Worm (Caenorhabditis elegans): Measurements from ENCODE around the gene F25B3.5.

The F25B3.5 gene

DNA sequence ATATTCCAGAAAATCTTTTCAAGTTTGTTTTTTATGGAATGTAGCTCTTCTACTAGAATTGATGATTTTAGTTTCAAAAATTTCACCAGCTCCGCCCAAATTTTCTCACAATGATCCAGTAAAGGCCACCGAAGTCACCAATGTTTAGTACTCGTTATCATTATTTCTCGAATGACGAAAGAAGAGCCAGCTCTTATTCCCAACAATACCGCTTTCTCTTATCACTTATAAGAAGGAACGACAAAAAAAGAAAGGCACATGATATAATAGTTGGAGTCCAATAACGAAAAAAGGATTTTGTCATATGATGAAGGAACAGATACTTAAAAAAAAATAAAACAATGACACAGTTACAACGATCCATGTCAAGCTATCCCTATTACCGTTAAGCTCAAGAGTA, 959 bp upstream of the F25B3.5 start:
- TF ChIP-seq unc-62 (GFP tag; optimal IDR thresholded peaks at IDR 0.05) = no peak

DNA sequence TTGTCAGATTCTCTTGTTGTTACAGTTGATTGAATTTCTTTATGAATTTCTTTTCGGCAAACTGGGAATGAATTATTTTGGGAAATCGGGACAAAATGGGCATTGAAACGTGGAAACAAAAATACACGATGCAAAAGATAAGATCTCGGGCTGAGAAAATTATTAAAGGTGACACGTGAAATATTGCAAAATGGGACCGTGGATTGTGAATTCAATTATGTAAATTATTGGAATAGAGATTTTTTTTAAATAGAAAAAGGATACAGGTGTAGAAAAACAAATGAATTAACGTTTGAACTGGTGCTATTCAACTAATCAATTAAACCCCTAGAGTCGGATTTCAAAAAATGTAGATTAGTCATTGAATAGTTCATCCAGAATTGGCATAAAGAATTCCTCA, 1.4 kb downstream of the F25B3.5 start, which contains the start of gene F25B3.4:
F25B3.4 (minus strand) TSS at position 101 of the 400 bp plus-strand sequence.
- no peak for TF ChIP-seq unc-62 (GFP tag; optimal IDR thresholded peaks at IDR 0.05)

DNA sequence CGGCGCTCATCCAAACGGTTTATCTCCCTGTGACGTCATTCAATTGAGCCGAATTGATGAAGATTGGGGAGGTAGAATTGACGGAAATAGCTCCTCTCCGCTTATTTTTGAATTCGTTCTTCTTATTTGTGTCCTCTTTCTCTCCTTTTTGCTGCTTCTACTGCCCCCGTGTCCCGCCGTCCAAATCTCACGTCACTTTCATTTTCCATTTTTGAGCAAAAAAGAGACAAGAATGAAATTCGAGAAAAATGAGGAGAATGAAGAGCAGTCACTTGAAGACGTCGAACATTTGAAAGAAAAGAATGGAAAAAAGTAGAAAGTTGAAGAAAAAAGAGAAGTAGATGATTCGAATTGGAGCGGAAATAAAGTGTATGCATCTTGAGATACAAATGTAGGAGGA, 6.5 kb downstream of the F25B3.5 start:
- no peak for TF ChIP-seq unc-62 (GFP tag; optimal IDR thresholded peaks at IDR 0.05)

DNA sequence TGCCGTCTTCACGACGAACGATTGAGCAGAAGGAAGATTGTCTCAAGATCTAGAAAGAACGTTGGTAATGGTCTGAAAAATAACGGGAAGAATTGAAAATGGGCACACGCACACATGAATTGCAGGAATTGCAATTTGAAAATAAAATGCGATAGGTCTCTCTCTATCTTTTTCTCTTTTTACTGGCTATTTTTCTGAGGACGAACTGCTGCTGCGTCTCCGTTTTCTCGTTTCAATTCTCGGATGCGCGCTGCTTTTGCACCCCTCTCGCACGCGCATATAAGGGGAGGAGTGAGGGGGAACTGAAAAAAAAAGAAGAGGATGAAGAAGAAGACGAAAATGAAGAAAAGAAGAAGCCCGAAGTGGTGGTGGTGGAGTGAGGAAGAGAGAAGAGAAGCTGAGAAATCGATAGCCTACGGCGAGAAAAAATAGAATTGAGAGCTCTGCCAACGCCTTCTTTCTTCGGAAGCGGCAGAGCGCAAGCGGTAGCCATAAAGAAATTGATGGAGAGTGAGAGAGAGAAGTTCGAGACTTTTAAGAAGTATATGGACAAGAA, 8.4 kb downstream of the F25B3.5 start, which contains the start of gene rgef-1:
rgef-1 (minus strand) TSS at position 51 of the 556 bp plus-strand sequence.
- no peak for TF ChIP-seq unc-62 (GFP tag; optimal IDR thresholded peaks at IDR 0.05)

DNA sequence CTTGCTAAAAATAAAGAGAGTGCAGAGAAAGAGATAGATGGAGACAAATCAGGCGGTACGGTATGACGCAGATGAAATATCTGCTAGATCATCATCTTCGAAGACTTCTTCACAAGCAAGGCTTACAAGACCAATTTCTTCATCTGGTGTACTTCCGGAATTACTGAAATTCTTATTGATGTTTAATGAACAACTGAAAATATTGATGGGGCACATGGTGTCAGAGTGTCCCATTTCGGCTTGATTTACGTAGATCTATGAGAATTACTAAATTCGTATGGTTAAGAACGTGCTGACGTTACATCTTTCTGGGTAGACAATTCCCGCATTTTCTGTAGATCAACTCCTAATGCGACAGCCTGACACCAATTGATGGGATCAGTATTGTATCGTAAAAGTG, 13.4 kb downstream of the F25B3.5 start:
- no peak for TF ChIP-seq unc-62 (GFP tag; optimal IDR thresholded peaks at IDR 0.05)

DNA sequence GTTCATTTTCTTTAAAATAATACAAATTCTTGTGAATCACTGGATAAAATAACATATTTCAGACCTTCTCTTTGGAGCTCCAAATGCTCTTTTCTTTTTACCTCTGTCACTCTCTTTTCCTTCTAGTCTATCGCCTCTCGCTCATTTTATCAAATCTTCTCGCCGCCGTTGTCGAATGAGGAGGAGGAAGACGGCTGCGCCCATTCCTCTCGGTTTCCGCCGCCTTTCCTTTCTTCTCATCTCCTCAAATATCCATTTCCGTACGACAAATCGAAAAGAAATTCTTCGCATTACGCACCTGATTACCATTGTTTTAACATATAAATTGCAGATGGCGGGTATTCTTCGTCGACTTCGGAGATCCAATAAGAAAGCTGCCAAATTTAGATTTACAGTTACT, 19.8 kb downstream of the F25B3.5 start, which contains the start of gene ehbp-1:
ehbp-1 (plus strand) TSS at position 332 of the 400 bp plus-strand sequence.
- no peak for TF ChIP-seq unc-62 (GFP tag; optimal IDR thresholded peaks at IDR 0.05)

DNA sequence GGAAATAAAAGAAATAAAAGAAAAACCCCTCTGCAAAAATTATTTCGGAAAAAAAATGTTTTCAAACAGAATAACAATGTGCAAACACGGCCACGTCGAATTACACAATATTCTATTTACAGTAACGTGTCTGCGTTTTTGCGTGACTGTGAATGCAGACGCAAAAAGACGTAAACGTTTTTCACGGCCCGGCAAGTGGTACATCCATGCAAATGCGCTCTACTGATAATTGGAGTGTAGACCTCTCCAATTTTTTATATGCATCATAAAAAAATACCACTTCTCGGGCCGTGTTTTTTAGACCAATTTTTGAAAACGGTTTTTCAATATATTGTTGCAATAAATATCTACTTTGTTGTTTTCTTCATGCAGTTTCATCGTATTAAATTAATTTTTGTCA, 20.6 kb downstream of the F25B3.5 start, which contains the start of gene nstp-10:
nstp-10 (minus strand) TSS at position 378 of the 400 bp plus-strand sequence.
- TF ChIP-seq unc-62 (GFP tag; optimal IDR thresholded peaks at IDR 0.05) = no peak

DNA sequence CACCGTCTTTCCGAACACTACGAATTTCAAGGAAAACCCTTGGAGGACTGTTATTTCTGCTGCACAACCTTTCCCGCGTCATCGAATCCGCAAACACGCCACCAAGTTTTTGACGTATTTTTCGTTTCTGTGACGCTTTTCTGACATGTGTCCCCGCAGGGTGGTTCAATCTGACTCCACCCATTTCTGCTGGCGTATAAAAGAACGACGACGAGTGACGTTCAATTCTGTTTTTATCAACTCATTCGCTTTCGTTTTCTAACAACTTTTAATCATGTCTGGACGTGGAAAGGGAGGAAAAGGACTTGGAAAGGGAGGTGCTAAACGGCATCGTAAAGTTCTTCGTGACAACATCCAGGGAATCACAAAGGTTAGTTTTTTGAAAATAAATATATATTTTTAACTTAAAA, 23.2 kb downstream of the F25B3.5 start, which contains the start of gene his-37:
his-37 (plus strand) TSS at position 246 of the 410 bp plus-strand sequence.
- no peak for TF ChIP-seq unc-62 (GFP tag; optimal IDR thresholded peaks at IDR 0.05)

DNA sequence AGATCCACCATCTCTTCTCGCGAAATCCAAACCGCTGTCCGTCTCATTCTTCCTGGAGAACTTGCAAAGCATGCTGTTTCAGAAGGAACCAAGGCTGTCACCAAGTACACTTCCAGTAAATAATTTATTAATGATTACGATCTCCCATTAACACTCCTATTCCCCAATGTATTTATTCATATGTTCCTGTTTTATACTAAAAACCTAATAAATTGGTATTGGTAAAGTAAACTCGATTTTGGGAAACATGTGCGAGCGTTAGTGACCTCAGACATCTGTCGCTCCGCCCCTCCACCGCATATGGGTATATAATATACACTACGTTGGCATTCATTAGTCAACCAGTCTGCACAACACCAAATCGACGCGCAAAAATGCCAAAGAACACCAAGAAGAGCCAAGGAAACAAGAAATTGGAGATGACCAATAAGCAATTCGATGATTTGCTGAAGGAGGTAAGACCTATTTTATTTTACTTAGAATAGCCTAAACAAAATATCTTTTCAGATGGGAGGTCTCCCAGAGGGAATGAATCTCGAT, 24.0 kb downstream of the F25B3.5 start, which contains the start of gene C50F4.6:
C50F4.6 (plus strand) TSS at position 51 of the 540 bp plus-strand sequence.
- TF ChIP-seq unc-62 (GFP tag; optimal IDR thresholded peaks at IDR 0.05) = no peak

DNA sequence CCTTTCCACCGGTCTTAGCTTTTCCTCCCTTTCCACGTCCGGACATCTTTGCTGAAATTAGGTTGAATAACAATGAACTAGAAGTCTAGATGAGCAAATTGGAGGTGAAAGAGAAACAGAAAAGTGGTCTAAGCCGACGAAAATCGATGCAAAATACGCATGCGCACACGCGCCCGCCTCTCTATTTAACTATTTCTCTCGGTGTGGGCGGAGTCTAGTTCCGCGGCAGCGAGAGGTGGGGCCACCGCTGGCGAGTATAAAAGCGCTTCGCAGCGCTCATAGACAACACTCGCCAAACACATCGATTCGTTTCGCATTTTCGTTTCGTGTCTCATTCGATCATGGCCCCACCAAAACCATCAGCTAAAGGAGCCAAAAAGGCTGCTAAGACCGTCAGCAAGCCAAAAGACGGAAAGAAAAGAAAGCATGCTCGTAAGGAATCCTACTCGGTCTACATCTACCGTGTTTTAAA, 24.8 kb downstream of the F25B3.5 start, which contains the start of the genes his-35 and his-41:
his-35 (minus strand) TSS at position 51 of the 472 bp plus-strand sequence.
his-41 (plus strand) TSS at position 299 of the 472 bp plus-strand sequence.
- no peak for TF ChIP-seq unc-62 (GFP tag; optimal IDR thresholded peaks at IDR 0.05)

DNA sequence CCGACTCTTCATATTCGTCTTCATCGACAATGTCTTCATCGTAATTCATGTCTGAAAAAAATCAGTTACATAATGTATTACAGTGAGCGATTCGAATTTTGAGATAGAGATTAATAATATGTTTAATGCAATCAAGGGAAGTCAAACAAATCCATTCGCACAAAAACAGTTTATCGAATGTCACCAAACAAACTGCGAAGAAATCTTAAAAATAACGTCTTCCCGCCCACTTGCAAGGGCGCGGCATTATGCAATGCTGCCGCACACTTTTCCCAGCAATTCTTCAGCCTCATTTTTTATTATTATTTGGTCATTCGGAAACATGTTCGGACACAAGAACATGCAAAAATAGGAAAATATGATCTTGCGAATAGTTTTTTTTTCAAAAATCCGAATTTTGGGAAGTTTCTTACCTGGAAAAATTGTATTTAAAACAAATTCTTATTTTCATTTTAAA, 25.9 kb downstream of the F25B3.5 start, which contains the start of gene mdf-1:
mdf-1 (minus strand) TSS at position 51 of the 457 bp plus-strand sequence.
- no peak for TF ChIP-seq unc-62 (GFP tag; optimal IDR thresholded peaks at IDR 0.05)

DNA sequence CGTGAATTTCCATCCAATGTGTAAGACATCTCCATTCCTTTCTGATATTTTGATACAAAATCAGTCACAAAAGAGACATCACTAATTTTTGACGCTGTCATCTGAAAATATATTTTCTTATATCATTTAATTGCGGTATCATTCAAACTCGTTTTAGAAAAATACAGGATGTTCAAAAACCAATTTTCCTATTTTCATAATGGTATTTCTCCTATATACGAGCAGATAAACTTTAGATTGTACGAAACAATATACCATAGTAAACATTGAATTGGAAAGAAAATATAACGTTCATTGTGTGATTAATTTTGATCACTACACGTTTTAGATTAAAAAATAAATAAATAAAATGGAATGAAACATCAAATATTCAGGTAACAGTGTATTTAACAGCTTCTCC, 28.6 kb downstream of the F25B3.5 start, which contains the start of gene C50F4.16:
C50F4.16 (minus strand) TSS at position 101 of the 400 bp plus-strand sequence.
- no peak for TF ChIP-seq unc-62 (GFP tag; optimal IDR thresholded peaks at IDR 0.05)

DNA sequence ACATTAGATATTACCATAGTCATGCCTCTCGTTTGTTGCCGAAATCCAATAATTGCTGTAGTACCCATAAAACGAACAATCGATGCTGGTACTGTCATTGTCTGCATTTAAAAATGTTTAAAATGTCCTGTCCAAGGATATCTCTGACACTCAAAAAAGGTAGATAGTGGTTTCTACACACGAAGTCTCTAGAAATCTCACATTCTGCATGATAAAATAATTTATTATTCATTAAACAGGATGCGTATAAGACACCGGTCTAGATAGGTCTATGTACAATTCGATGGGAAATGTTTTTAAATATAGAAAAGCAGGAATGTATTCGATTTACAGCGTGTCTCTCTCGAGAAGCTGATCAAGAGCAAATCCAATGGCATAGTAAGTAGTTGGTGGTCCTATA, 30.5 kb downstream of the F25B3.5 start, which contains the start of gene C50F4.12:
C50F4.12 (minus strand) TSS at position 101 of the 400 bp plus-strand sequence.
- TF ChIP-seq unc-62 (GFP tag; optimal IDR thresholded peaks at IDR 0.05) = no peak

DNA sequence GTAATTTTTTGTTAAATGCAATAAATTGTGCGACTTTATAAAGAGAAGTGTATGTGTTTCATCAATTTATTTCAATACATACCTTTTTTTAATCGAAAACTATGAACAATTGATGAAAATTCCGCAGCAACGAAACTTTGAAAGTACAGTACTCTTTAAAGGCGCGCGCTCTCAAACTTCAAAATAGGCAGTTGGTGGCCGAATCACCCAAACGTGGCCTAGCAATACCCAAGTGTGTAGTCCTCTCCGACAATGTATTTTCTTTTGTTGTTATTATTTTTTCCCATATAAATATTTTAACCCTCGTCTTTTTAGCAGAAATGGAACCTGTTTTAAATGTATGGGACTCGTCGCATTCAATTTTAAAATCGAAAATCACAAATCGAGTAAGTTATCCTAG, 33.6 kb downstream of the F25B3.5 start, which contains the start of gene C50F4.4:
C50F4.4 (plus strand) TSS at position 267 of the 400 bp plus-strand sequence.
- TF ChIP-seq unc-62 (GFP tag; optimal IDR thresholded peaks at IDR 0.05) = no peak

DNA sequence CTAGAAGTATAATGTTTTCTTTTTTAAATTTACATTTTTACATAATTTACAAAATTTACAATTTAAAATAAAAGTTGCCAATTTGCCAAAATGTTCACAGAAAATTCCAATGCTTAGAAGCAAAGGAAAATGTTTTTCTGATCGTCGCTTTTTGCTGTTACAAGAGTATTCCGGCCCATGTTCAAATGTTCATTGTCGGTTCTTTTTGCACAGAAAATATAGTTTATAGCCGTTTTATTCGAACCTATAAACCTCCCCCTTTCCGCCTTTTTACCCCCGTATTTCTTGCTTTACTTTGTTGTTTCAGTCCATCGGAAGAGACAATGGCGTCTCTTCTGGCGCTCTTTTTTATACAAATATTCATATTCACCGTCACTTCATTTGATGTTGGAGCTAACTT, 35.5 kb downstream of the F25B3.5 start, which contains the start of gene tag-329:
tag-329 (plus strand) TSS at position 301 of the 400 bp plus-strand sequence.
- TF ChIP-seq unc-62 (GFP tag; optimal IDR thresholded peaks at IDR 0.05) = no peak

DNA sequence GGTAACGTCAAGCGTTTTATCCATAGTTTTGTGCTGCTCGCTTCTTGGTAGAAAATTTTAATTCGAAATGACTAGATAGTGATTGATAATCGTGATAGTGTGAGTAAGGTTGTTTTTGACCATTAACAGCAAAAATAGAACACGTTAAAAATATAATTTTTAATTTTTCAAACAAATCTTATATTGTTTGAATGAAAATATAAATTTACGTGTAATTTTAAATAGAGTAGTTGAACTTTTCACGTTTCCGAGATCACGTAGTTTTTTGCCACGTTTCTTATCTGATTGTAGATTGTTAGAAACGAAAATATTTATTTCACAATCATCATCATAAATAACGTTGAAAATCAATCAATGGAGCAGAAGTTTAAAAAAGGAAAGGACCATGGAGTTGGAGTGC, 38.6 kb downstream of the F25B3.5 start, which contains the start of the genes C50F4.10 and pfk-1.2:
C50F4.10 (minus strand) TSS at position 101 of the 400 bp plus-strand sequence.
pfk-1.2 (plus strand) TSS at position 325 of the 400 bp plus-strand sequence.
- no peak for TF ChIP-seq unc-62 (GFP tag; optimal IDR thresholded peaks at IDR 0.05)
